Fruit fly (Drosophila melanogaster): ENCODE data around the gene CG6118.

- TF ChIP-seq psq (optimal IDR thresholded peaks at IDR 0.05) (no peak), Sin3A (optimal IDR thresholded peaks at IDR 0.05) (no peak), insv (optimal IDR thresholded peaks at IDR 0.05) (no peak)
These were observed 5.1 kb upstream of the CG6118 start, which contains the start of gene Act88F for dm6 chr3R:15439669-15440068.

Data from Kc167 (cell line).